Worm (Caenorhabditis elegans) whole organism, late embryonic: ENCODE data around the gene str-227.

Source experiments
- ama-1 ChIP-seq: fragments of 150-350 bp; optimal IDR thresholded peaks from 2 replicates; lab custom pipeline; 2014
- ceh-2 ChIP-seq: sonication (generic microtip); optimal IDR thresholded peaks from 2 replicates; lab custom pipeline; 2016; ENCODE audit warnings: missing genotype, missing genetic modification characterization, missing compliant biosample characterization
- ceh-22 ChIP-seq: sonication (generic microtip); optimal IDR thresholded peaks from 2 replicates; lab custom pipeline; 2017; ENCODE audit warnings: missing biosample characterization, missing genetic modification characterization
- hlh-30 ChIP-seq: sonication (generic microtip); optimal IDR thresholded peaks from 2 replicates; lab custom pipeline; 2017; ENCODE audit warnings: antibody characterized with exemption, missing genetic modification characterization, missing compliant biosample characterization; ENCODE audit not compliant: insufficient read depth
- lin-11 ChIP-seq: fragments of 200-800 bp; sonication (Bioruptor generic); optimal IDR thresholded peaks from 2 replicates; lab custom pipeline; 2018; ENCODE audit warnings: mild to moderate bottlenecking, missing genetic modification characterization, missing compliant biosample characterization
- nfya-1 ChIP-seq: sonication (generic microtip); optimal IDR thresholded peaks from 2 replicates; lab custom pipeline; 2017; ENCODE audit warnings: missing genetic modification characterization, mild to moderate bottlenecking, missing compliant biosample characterization, antibody characterized with exemption, moderate library complexity
- npax-4 ChIP-seq: sonication (generic microtip); optimal IDR thresholded peaks from 2 replicates; lab custom pipeline; 2016; ENCODE audit warnings: missing genetic modification characterization, missing compliant biosample characterization
- pax-1 ChIP-seq: fragments of 150-350 bp; optimal IDR thresholded peaks from 2 replicates; lab custom pipeline; 2014; ENCODE audit warnings: missing biosample characterization, missing genetic modification characterization
- rnt-1 ChIP-seq: sonication (generic microtip); optimal IDR thresholded peaks from 2 replicates; lab custom pipeline; 2016; ENCODE audit warnings: missing genetic modification characterization, missing compliant biosample characterization
- sox-4 ChIP-seq: sonication (generic microtip); optimal IDR thresholded peaks from 2 replicates; lab custom pipeline; 2017; ENCODE audit warnings: mild to moderate bottlenecking, missing genetic modification characterization, inconsistent platforms, missing compliant biosample characterization
- tbx-2 ChIP-seq: sonication (generic microtip); optimal IDR thresholded peaks from 2 replicates; lab custom pipeline; 2016; ENCODE audit warnings: missing genetic modification characterization, missing compliant biosample characterization
- ttx-3 ChIP-seq: sonication (generic microtip); optimal IDR thresholded peaks from 2 replicates; lab custom pipeline; 2016; ENCODE audit warnings: missing genetic modification reagents, missing genetic modification characterization, missing compliant biosample characterization
- unc-55 ChIP-seq: sonication (generic microtip); optimal IDR thresholded peaks from 2 replicates; lab custom pipeline; 2017; ENCODE audit warnings: missing biosample characterization, missing genetic modification reagents, missing genetic modification characterization

DNA sequence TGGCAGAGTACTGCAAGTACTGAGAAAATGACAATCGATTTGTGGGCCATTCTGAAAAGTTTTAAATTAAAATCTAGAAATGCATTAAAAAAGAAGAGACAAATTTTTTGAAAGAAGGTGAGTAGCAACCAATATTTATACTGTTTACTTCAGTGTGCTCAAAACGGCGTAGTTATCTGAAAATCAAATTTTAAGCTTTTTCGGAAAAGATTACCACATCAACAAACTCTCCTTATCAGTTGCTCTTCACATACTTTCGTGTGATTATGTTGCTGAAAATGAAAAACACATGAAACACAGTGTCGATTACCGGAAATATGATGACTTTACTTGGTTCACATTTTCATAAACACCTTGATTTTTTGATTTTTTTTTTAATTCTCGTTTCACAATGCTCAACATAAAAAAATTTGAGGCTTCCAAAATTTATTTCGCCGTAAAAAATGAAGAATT, 35.4 kb upstream of the str-227 start, which contains the start of gene lys-7:
- TF ChIP-seq ceh-2 (tag; lab: Kevin White, UChicago): no peak
- TF ChIP-seq pax-1 (tag; lab: Kevin White, UChicago): no peak
- TF ChIP-seq nfya-1 (tag; lab: Kevin White, UChicago): no peak
- no peak for TF ChIP-seq sox-4 (tag; lab: Kevin White, UChicago)
- TF ChIP-seq rnt-1 (tag; lab: Kevin White, UChicago): no peak
- TF ChIP-seq unc-55 (GFP tag; lab: Kevin White, UChicago): no peak
- no peak for TF ChIP-seq hlh-30 (tag; lab: Kevin White, UChicago)
- no peak for TF ChIP-seq tbx-2
- no peak for TF ChIP-seq ama-1
- TF ChIP-seq ttx-3 (tag; lab: Kevin White, UChicago): no peak
- no peak for TF ChIP-seq lin-11 (tag; lab: Kevin White, UChicago)
- TF ChIP-seq npax-4 (tag; lab: Kevin White, UChicago): no peak
- no peak for TF ChIP-seq ceh-22 (tag; lab: Kevin White, UChicago)
